Worm (Caenorhabditis elegans) whole organism, mixed stage, embryonic: ENCODE measurements around the gene klc-1.

ENCODE experiments used
- M03D4.4 ChIP-seq: sonication (generic microtip); optimal IDR thresholded peaks from 2 replicates; lab custom pipeline; 2017; ENCODE audit warnings: mild to moderate bottlenecking, missing genetic modification characterization, missing compliant biosample characterization
- bed-3 ChIP-seq: fragments of 200-800 bp; sonication (Bioruptor generic); optimal IDR thresholded peaks from 3 replicates; lab custom pipeline; 2018; ENCODE audit warnings: mild to moderate bottlenecking, missing genetic modification characterization, moderate library complexity, missing compliant biosample characterization
- ces-1 ChIP-seq: fragments of 150-350 bp; optimal IDR thresholded peaks from 2 replicates; lab custom pipeline; 2014; ENCODE audit warnings: missing biosample characterization, missing genetic modification reagents, missing genetic modification characterization
- lin-13 ChIP-seq: fragments of 150-350 bp; optimal IDR thresholded peaks from 2 replicates; lab custom pipeline; 2014; ENCODE audit warnings: missing biosample characterization, missing genetic modification characterization
- nhr-2 ChIP-seq: fragments of 150-350 bp; optimal IDR thresholded peaks from 2 replicates; lab custom pipeline; 2014; ENCODE audit warnings: missing biosample characterization, missing genetic modification characterization
- sptf-1 ChIP-seq: sonication (generic microtip); optimal IDR thresholded peaks from 2 replicates; lab custom pipeline; 2017; ENCODE audit warnings: mild to moderate bottlenecking, missing genetic modification characterization, moderate library complexity, missing compliant biosample characterization
- unc-62 ChIP-seq: fragments of 150-350 bp; optimal IDR thresholded peaks from 2 replicates; lab custom pipeline; 2014; ENCODE audit warnings: missing biosample characterization, missing genetic modification reagents, missing genetic modification characterization
- ztf-11 ChIP-seq: fragments of 150-350 bp; optimal IDR thresholded peaks from 2 replicates; lab custom pipeline; 2014; ENCODE audit warnings: missing biosample characterization, missing genetic modification characterization

DNA sequence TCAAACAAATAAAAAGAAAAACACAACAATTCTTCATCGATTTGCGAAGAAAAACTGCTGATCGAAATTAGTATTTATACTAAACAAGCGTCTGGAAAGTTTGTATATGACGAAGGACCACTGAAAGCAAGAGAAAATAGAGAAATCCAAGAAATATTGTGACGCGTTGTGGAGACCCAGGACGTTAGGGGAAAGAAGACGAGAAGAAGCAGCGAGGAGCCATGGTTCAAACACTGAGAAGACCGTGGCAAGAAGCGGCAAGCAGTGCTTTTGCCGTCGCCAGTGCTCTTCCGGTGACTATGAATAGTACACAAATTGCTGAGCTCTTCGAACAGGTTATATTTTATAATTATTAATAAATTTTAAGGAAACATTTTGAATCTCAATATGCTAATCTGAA lies 44.9 kb upstream of the klc-1 start:
- TF ChIP-seq sptf-1 (tag; lab: Kevin White, UChicago): no peak
- no peak for TF ChIP-seq ztf-11 (tag; lab: Kevin White, UChicago)
- no peak for TF ChIP-seq unc-62
- no peak for TF ChIP-seq M03D4.4 (tag; lab: Kevin White, UChicago)
- no peak for TF ChIP-seq bed-3 (GFP tag; lab: Kevin White, UChicago)
- TF ChIP-seq lin-13 (tag; lab: Kevin White, UChicago): no peak
- no peak for TF ChIP-seq nhr-2 (tag; lab: Kevin White, UChicago)
- TF ChIP-seq ces-1 (GFP tag; lab: Kevin White, UChicago): peak; percentile 13
